Fruit fly (Drosophila melanogaster): ENCODE data around the gene CG12155.

The CG12155 gene

DNA sequence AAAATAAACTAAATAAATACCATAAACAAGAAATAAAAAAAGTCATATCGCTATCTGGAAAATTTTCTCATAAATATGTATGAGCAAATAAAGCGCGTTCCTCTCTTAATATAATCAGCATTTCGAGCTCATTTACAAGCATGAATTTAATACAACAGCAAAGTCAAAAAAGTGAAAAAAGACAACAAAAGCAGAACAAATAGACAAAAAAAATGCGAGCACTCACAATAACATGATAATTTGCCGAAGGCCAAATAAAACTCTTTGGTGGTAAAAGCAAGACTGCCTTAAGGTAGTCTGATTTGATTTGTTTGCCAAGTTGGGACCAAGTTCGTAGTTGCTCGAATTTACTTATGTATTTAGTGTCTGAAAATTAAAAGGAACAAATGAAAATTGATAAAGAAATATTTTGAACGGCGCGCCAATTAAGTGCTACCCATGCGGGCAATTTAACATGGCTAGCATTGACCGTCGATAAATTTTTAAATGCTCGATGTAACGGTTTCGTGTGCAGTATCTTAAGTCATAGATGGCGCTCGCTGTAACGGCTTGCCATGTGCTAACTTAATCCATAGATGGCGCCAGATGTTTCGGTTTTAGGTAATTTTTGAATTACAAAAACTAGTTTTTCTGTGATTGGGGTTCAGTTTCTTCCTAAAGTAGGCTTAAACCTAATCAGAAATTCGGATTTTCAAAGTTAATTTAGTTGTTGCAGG, 18.0 kb upstream of the CG12155 start (continued):
- peak; percentile 14 for TF ChIP-seq zf30C (GFP tag; optimal IDR thresholded peaks at IDR 0.05)
- peak; percentile 54 for TF ChIP-seq CG17829 (tag; optimal IDR thresholded peaks at IDR 0.05)
- TF ChIP-seq Aef1 (GFP tag; IDR thresholded peaks at IDR 0.05) = no peak
- TF ChIP-seq CG7839 (tag; optimal IDR thresholded peaks at IDR 0.05) = peak; percentile 44
- no peak for TF ChIP-seq Dip3 (GFP tag; optimal IDR thresholded peaks at IDR 0.05)
- TF ChIP-seq CG3847 (GFP tag; IDR thresholded peaks at IDR 0.05) = peak; percentile 25
- TF ChIP-seq Lhr (GFP tag; optimal IDR thresholded peaks at IDR 0.05) = peak; percentile 77
- no peak for TF ChIP-seq ssp (GFP tag; IDR thresholded peaks at IDR 0.05)
- no peak for TF ChIP-seq Usf (GFP tag; optimal IDR thresholded peaks at IDR 0.05)
- peak; percentile 25 for TF ChIP-seq gcm (GFP tag; optimal IDR thresholded peaks at IDR 0.05)
- TF ChIP-seq ftz-f1 (GFP tag; optimal IDR thresholded peaks at IDR 0.05) = peak; percentile 53
- TF ChIP-seq Hr51 (GFP tag; optimal IDR thresholded peaks at IDR 0.05) = peak in 1 of 2 experiments; percentile 24
- TF ChIP-seq CG10543 (GFP tag; optimal IDR thresholded peaks at IDR 0.05) = peak; percentile 26
- TF ChIP-seq CG10979 (tag; optimal IDR thresholded peaks at IDR 0.05) = peak; percentile 35
- TF ChIP-seq Hmr (GFP tag; optimal IDR thresholded peaks at IDR 0.05) = peak; percentile 32
- TF ChIP-seq CG3281 (GFP tag; optimal IDR thresholded peaks at IDR 0.05) = peak; percentile 36
- TF ChIP-seq dysf (GFP tag; IDR thresholded peaks at IDR 0.05) = 0 out of 3 replicates have a peak, but pooled peaks have one; percentile 25
- no peak for TF ChIP-seq CG8290 (GFP tag; optimal IDR thresholded peaks at IDR 0.05)
- TF ChIP-seq CG8290 (tag; optimal IDR thresholded peaks at IDR 0.05) = peak in 1 of 2 experiments; percentile 67
- 0 out of 3 replicates have a peak, but pooled peaks have one; percentile 7 for TF ChIP-seq Dbx (GFP tag; IDR thresholded peaks at IDR 0.05)
- peak; percentile 21 for TF ChIP-seq pita (GFP tag; optimal IDR thresholded peaks at IDR 0.05)
- no peak for TF ChIP-seq usp (GFP tag; optimal IDR thresholded peaks at IDR 0.05)
- TF ChIP-seq dpn (GFP tag; optimal IDR thresholded peaks at IDR 0.05) = peak; percentile 17 to 30

DNA sequence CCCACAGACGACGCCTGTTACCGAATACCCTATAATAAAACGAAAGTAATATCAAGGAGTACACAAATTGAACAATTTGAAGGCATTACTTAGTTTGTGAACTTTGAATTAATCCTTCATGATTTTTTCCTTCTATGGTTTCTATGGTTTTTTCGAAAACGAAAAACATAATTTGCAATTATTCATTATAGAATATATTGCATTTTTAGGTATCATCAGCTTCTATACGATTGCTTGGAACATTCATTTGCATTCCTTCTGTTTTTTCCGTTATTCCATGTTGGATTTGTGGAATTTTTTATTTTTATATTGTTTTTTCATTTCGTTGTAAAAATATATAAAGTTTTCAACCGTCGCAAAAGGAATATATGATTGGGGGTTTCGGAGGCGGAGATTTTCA, 13.1 kb upstream of the CG12155 start:
- no peak for TF ChIP-seq Bgb (GFP tag; IDR thresholded peaks at IDR 0.05; ENCODE audit: partially characterized antibody)
- TF ChIP-seq CG11560 (tag; IDR thresholded peaks at IDR 0.05) = no peak
- no peak for TF ChIP-seq ATbp (GFP tag; optimal IDR thresholded peaks at IDR 0.05)
- TF ChIP-seq CG6254 (GFP tag; optimal IDR thresholded peaks at IDR 0.05) = no peak
- TF ChIP-seq gce (GFP tag; IDR thresholded peaks at IDR 0.05) = no peak
- TF ChIP-seq pros (GFP tag; optimal IDR thresholded peaks at IDR 0.05) = no peak
- peak in 1 of 2 experiments; percentile 2 for TF ChIP-seq Hr51 (GFP tag; optimal IDR thresholded peaks at IDR 0.05)
- TF ChIP-seq knrl (GFP tag; IDR thresholded peaks at IDR 0.05; ENCODE audit: partially characterized antibody) = no peak
- no peak for TF ChIP-seq zf30C (GFP tag; optimal IDR thresholded peaks at IDR 0.05)
- no peak for TF ChIP-seq pita (GFP tag; optimal IDR thresholded peaks at IDR 0.05)
- peak; percentile 14 for TF ChIP-seq CG2120 (GFP tag; optimal IDR thresholded peaks at IDR 0.05)
- no peak for TF ChIP-seq esg (GFP tag; conservative IDR thresholded peaks at IDR 0.05)
- TF ChIP-seq CG18599 (GFP tag; optimal IDR thresholded peaks at IDR 0.05) = peak; percentile 14
- no peak for TF ChIP-seq CG43689 (GFP tag; IDR thresholded peaks at IDR 0.05)
- no peak for TF ChIP-seq CG1024 (GFP tag; IDR thresholded peaks at IDR 0.05)
- no peak for TF ChIP-seq CG12299 (tag; optimal IDR thresholded peaks at IDR 0.05)
- no peak for TF ChIP-seq dpn (GFP tag; optimal IDR thresholded peaks at IDR 0.05)
- TF ChIP-seq bowl (GFP tag; IDR thresholded peaks at IDR 0.05) = no peak
- no peak for TF ChIP-seq Spps (tag; optimal IDR thresholded peaks at IDR 0.05)
- TF ChIP-seq CG4820 (GFP tag; optimal IDR thresholded peaks at IDR 0.05) = no peak
- no peak for TF ChIP-seq CG17912 (GFP tag; optimal IDR thresholded peaks at IDR 0.05)
- no peak for TF ChIP-seq Doc2 (GFP tag; IDR thresholded peaks at IDR 0.05)
- no peak for TF ChIP-seq en (GFP tag; optimal IDR thresholded peaks at IDR 0.05)
- peak; percentile 54 for TF ChIP-seq sens (GFP tag)
- no peak for TF ChIP-seq CG32772 (GFP tag; IDR thresholded peaks at IDR 0.05)
- no peak for TF ChIP-seq CG4360 (GFP tag; IDR thresholded peaks at IDR 0.05)
- TF ChIP-seq CG6854 (GFP tag; optimal IDR thresholded peaks at IDR 0.05) = no peak
- TF ChIP-seq CG12391 (tag; optimal IDR thresholded peaks at IDR 0.05) = no peak
- TF ChIP-seq Sox100B (GFP tag; optimal IDR thresholded peaks at IDR 0.05) = no peak
- TF ChIP-seq gt (GFP tag; IDR thresholded peaks at IDR 0.05) = no peak
- TF ChIP-seq ro (GFP tag; IDR thresholded peaks at IDR 0.05) = no peak

All from whole organism, embryonic.